Worm (Caenorhabditis elegans) whole organism, L1 larva: ENCODE data around the gene Y37H2A.1.

Experiments
- C04F5.9 ChIP-seq: sonication (generic microtip); optimal IDR thresholded peaks from 2 replicates; lab custom pipeline; 2016; ENCODE audit warnings: missing genetic modification characterization, missing compliant biosample characterization
- C16A3.4 ChIP-seq: fragments of 150-350 bp; optimal IDR thresholded peaks from 2 replicates; lab custom pipeline; 2014; ENCODE audit warnings: missing biosample characterization, missing genetic modification characterization
- C34B4.2 ChIP-seq: sonication (generic microtip); optimal IDR thresholded peaks from 2 replicates; lab custom pipeline; 2017; ENCODE audit warnings: mild to moderate bottlenecking, missing genetic modification characterization, missing compliant biosample characterization
- F16B12.6 ChIP-seq: fragments of 150-350 bp; optimal IDR thresholded peaks from 2 replicates; lab custom pipeline; 2014; ENCODE audit warnings: missing biosample characterization, missing genetic modification characterization
- Y116A8C.19 ChIP-seq: sonication (generic microtip); optimal IDR thresholded peaks from 2 replicates; lab custom pipeline; 2016; ENCODE audit warnings: missing compliant biosample characterization, missing genetic modification characterization, borderline replicate concordance
- alr-1 ChIP-seq: fragments of 200-800 bp; sonication (Bioruptor generic); optimal IDR thresholded peaks from 2 replicates; lab custom pipeline; 2018; ENCODE audit warnings: borderline replicate concordance, mild to moderate bottlenecking, missing genetic modification characterization, missing compliant biosample characterization
- ama-1 ChIP-seq: fragments of 150-350 bp; optimal IDR thresholded peaks from 2 replicates; lab custom pipeline; 2014
- blmp-1 ChIP-seq: fragments of 150-350 bp; optimal IDR thresholded peaks from 2 replicates; lab custom pipeline; 2014; ENCODE audit warnings: missing biosample characterization, missing genetic modification characterization
- ceh-90 ChIP-seq: sonication (generic microtip); optimal IDR thresholded peaks from 2 replicates; lab custom pipeline; 2016; ENCODE audit warnings: missing genetic modification characterization, missing compliant biosample characterization
- ces-1 ChIP-seq: fragments of 150-350 bp; optimal IDR thresholded peaks from 2 replicates; lab custom pipeline; 2014; ENCODE audit warnings: missing biosample characterization, missing genetic modification reagents, missing genetic modification characterization
- dpl-1 ChIP-seq, 3 experiments: fragments of 150-350 bp in 2 of 3; sonication (generic microtip) in 1 of 3; optimal IDR thresholded peaks; 2 replicates each; lab custom pipeline; 2014 to 2017; ENCODE audit warnings: missing biosample characterization in 3 of 3, missing genetic modification characterization in 3 of 3, missing genetic modification reagents in 3 of 3
- efl-1 ChIP-seq, 4 experiments: fragments of 150-350 bp; optimal IDR thresholded peaks in 3 of 4; peaks in 1 of 4; 1 replicate in 1 of 4; 2 replicates in 3 of 4; lab custom pipeline; 2014; ENCODE audit warnings: missing biosample characterization in 2 of 4, missing genetic modification characterization in 2 of 4, missing genetic modification reagents in 2 of 4
- efl-3 ChIP-seq: fragments of 200-800 bp; sonication (Bioruptor generic); optimal IDR thresholded peaks from 2 replicates; lab custom pipeline; 2018; ENCODE audit warnings: mild to moderate bottlenecking, missing genetic modification characterization, missing compliant biosample characterization
- egl-27 ChIP-seq, 2 experiments: fragments of 150-350 bp in 1 of 2; sonication (generic microtip); optimal IDR thresholded peaks; 3 replicates each; lab custom pipeline; 2017 to 2018; ENCODE audit warnings: missing biosample characterization in 2 of 2, missing genetic modification characterization in 2 of 2, missing genetic modification reagents in 2 of 2
- elt-2 ChIP-seq: sonication (generic microtip); optimal IDR thresholded peaks from 2 replicates; lab custom pipeline; 2016; ENCODE audit warnings: missing genetic modification characterization, mild to moderate bottlenecking, inconsistent platforms, missing compliant biosample characterization, missing genetic modification reagents
- hlh-4 ChIP-seq: sonication (generic microtip); optimal IDR thresholded peaks from 2 replicates; lab custom pipeline; 2016; ENCODE audit warnings: mild to moderate bottlenecking, missing genetic modification characterization, missing compliant biosample characterization
- hpl-2 ChIP-seq: fragments of 150-350 bp; optimal IDR thresholded peaks from 2 replicates; lab custom pipeline; 2014; ENCODE audit warnings: missing biosample characterization, missing genetic modification reagents, missing genetic modification characterization
- irx-1 ChIP-seq: sonication (generic microtip); optimal IDR thresholded peaks from 2 replicates; lab custom pipeline; 2016; ENCODE audit warnings: missing genetic modification characterization, missing compliant biosample characterization
- jun-1 ChIP-seq: fragments of 150-350 bp; optimal IDR thresholded peaks from 2 replicates; lab custom pipeline; 2014; ENCODE audit warnings: missing biosample characterization, missing genetic modification reagents, missing genetic modification characterization
- lin-14 ChIP-seq: fragments of 200-800 bp; sonication (Bioruptor generic); optimal IDR thresholded peaks from 2 replicates; lab custom pipeline; 2018; ENCODE audit warnings: mild to moderate bottlenecking, missing genetic modification characterization, moderate library complexity, missing compliant biosample characterization
- lin-35 ChIP-seq, 2 experiments: fragments of 150-350 bp; optimal IDR thresholded peaks; 2 replicates each; lab custom pipeline; 2014; ENCODE audit warnings: missing biosample characterization in 2 of 2, missing genetic modification characterization in 2 of 2, missing genetic modification reagents in 2 of 2
- lsy-2 ChIP-seq, 2 experiments: fragments of 150-350 bp; optimal IDR thresholded peaks; 2 replicates each; lab custom pipeline; 2014; ENCODE audit warnings: missing biosample characterization in 2 of 2, missing genetic modification characterization in 2 of 2
- nhr-11 ChIP-seq: fragments of 150-350 bp; optimal IDR thresholded peaks from 2 replicates; lab custom pipeline; 2014; ENCODE audit warnings: missing biosample characterization, missing genetic modification characterization
- nhr-237 ChIP-seq: fragments of 150-350 bp; optimal IDR thresholded peaks from 2 replicates; lab custom pipeline; 2014; ENCODE audit warnings: missing biosample characterization, missing genetic modification characterization
- nhr-71 ChIP-seq: sonication (generic microtip); optimal IDR thresholded peaks from 2 replicates; lab custom pipeline; 2016; ENCODE audit warnings: mild to moderate bottlenecking, missing genetic modification characterization, moderate library complexity, missing compliant biosample characterization
- nhr-77 ChIP-seq: fragments of 150-350 bp; optimal IDR thresholded peaks from 2 replicates; lab custom pipeline; 2014; ENCODE audit warnings: missing biosample characterization, missing genetic modification characterization
- nhr-84 ChIP-seq: sonication (generic microtip); optimal IDR thresholded peaks from 2 replicates; lab custom pipeline; 2017; ENCODE audit warnings: missing biosample characterization, missing genetic modification characterization
- nhr-85 ChIP-seq: sonication (generic microtip); peaks from one replicate; lab custom pipeline; 2016; ENCODE audit warnings: missing genetic modification characterization, inconsistent platforms, missing compliant biosample characterization
- nhr-90 ChIP-seq: sonication (generic microtip); optimal IDR thresholded peaks from 2 replicates; lab custom pipeline; 2016; ENCODE audit warnings: mild to moderate bottlenecking, missing genetic modification characterization, missing compliant biosample characterization; ENCODE audit not compliant: poor library complexity
- pag-3 ChIP-seq: sonication (generic microtip); optimal IDR thresholded peaks from 2 replicates; lab custom pipeline; 2017; ENCODE audit warnings: missing genetic modification characterization, mild to moderate bottlenecking, missing compliant biosample characterization, antibody characterized with exemption, borderline replicate concordance; ENCODE audit not compliant: insufficient read depth
- pax-3 ChIP-seq: fragments of 200-800 bp; sonication (Bioruptor generic); optimal IDR thresholded peaks from 2 replicates; lab custom pipeline; 2018; ENCODE audit warnings: mild to moderate bottlenecking, missing genetic modification characterization, moderate library complexity, missing compliant biosample characterization
- snu-23 ChIP-seq: sonication (generic microtip); optimal IDR thresholded peaks from 2 replicates; lab custom pipeline; 2016; ENCODE audit warnings: missing genetic modification characterization, missing compliant biosample characterization
- sox-4 ChIP-seq: sonication (generic microtip); optimal IDR thresholded peaks from 2 replicates; lab custom pipeline; 2016; ENCODE audit warnings: missing genetic modification characterization, missing compliant biosample characterization
- tbx-2 ChIP-seq: sonication (generic microtip); optimal IDR thresholded peaks from 2 replicates; lab custom pipeline; 2016; ENCODE audit warnings: missing genetic modification characterization, missing compliant biosample characterization
- unc-130 ChIP-seq: fragments of 150-350 bp; optimal IDR thresholded peaks from 2 replicates; lab custom pipeline; 2017; ENCODE audit warnings: missing biosample characterization, missing genetic modification characterization, inconsistent platforms
- unc-86 ChIP-seq: sonication (generic microtip); optimal IDR thresholded peaks from 2 replicates; lab custom pipeline; 2016; ENCODE audit warnings: missing genetic modification characterization, missing compliant biosample characterization
- xbp-1 ChIP-seq: sonication (generic microtip); optimal IDR thresholded peaks from 2 replicates; lab custom pipeline; 2016; ENCODE audit warnings: missing genetic modification characterization, missing compliant biosample characterization

Y37H2A.1 gene

ce11 chrV:18086783-18087182 is 21.3 kb upstream of the Y37H2A.1 start, which contains the start of gene slr-2 (continued):
- TF ChIP-seq pag-3 (tag; lab: Kevin White, UChicago) (no peak), hlh-4 (tag; lab: Kevin White, UChicago) (no peak), nhr-11 (tag; lab: Kevin White, UChicago) (no peak), efl-3 (GFP tag; lab: Kevin White, UChicago) (no peak), C16A3.4 (peak; percentile 40), snu-23 (GFP tag; lab: Kevin White, UChicago) (peak; percentile 66), nhr-71 (no peak), jun-1 (tag; lab: Kevin White, UChicago) (no peak), lin-35 (GFP tag; optimal IDR thresholded peaks at IDR 0.05; lab: Kevin White, UChicago) (peak; percentile 96 to 98), tbx-2 (peak; percentile 49), unc-130 (tag; lab: Kevin White, UChicago) (peak; percentile 43), egl-27 (tag; optimal IDR thresholded peaks at IDR 0.05; lab: Kevin White, UChicago) (no peak), irx-1 (peak; percentile 1), xbp-1 (tag; lab: Kevin White, UChicago) (peak; percentile 56), sox-4 (no peak), nhr-77 (peak; percentile 14), C04F5.9 (tag; lab: Kevin White, UChicago) (no peak), dpl-1 (GFP tag; optimal IDR thresholded peaks at IDR 0.05; lab: Kevin White, UChicago) (peak; percentile 97 to 98 (median 97)), lin-14 (no peak), ceh-90 (tag; lab: Kevin White, UChicago) (no peak), ces-1 (GFP tag; lab: Kevin White, UChicago) (no peak), hpl-2 (GFP tag; lab: Kevin White, UChicago) (peak; percentile 17), C34B4.2 (no peak), elt-2 (no peak), unc-86 (tag; lab: Kevin White, UChicago) (peak; percentile 14), lsy-2 (tag; optimal IDR thresholded peaks at IDR 0.05; lab: Kevin White, UChicago) (peak; percentile 49 to 80), nhr-237 (no peak), pax-3 (tag; lab: Kevin White, UChicago) (no peak), nhr-90 (no peak), alr-1 (tag; lab: Kevin White, UChicago) (no peak)

- TF ChIP-seq efl-1 (optimal IDR thresholded peaks at IDR 0.05; lab: Kevin White, UChicago) (no peak), efl-1 (GFP tag; optimal IDR thresholded peaks at IDR 0.05 in 1 of 2; lab: Kevin White, UChicago) (peak in 1 of 2 experiments; percentile 52), ama-1 (lab: Kevin White, UChicago) (no peak)
- TF ChIP-seq, all 84 proteins: peak for 1
Measured at ce11 chrV:18091216-18091615, 16.9 kb upstream of the Y37H2A.1 start.

- TF ChIP-seq nhr-84 (tag; lab: Kevin White, UChicago) (no peak), blmp-1 (tag; lab: Kevin White, UChicago) (no peak), Y116A8C.19 (tag; lab: Kevin White, UChicago) (no peak), F16B12.6 (tag; lab: Kevin White, UChicago) (no peak), nhr-85 (tag; lab: Kevin White, UChicago) (no peak), xbp-1 (tag; lab: Kevin White, UChicago) (no peak)
Measured at ce11 chrV:18093941-18094340, 14.1 kb upstream of the Y37H2A.1 start.

- TF ChIP-seq nhr-71 (no peak), efl-1 (optimal IDR thresholded peaks at IDR 0.05; lab: Kevin White, UChicago) (no peak), efl-1 (GFP tag; optimal IDR thresholded peaks at IDR 0.05 in 1 of 2; lab: Kevin White, UChicago) (peak in 1 of 2 experiments; percentile 3), nhr-85 (tag; lab: Kevin White, UChicago) (peak; percentile 53)
Measured at ce11 chrV:18098387-18098786, 9.7 kb upstream of the Y37H2A.1 start, which contains the start of gene par-4. TSS of gene par-4 (plus strand) at chrV:18098687.
